Worm (Caenorhabditis elegans) whole organism, young adult: ENCODE results near the gene ttx-3.
A peak's percentile ranks its signal among the peaks of the same experiment; 100 is the strongest.

Experiments
- B0035.1 ChIP-seq: sonication (generic microtip); optimal IDR thresholded peaks from 2 replicates; lab custom pipeline; 2016; ENCODE audit warnings: missing genetic modification characterization, mild to moderate bottlenecking, missing compliant biosample characterization, missing genotype, missing genetic modification reagents
- B0261.1 ChIP-seq: sonication (generic microtip); optimal IDR thresholded peaks from 2 replicates; lab custom pipeline; 2016; ENCODE audit warnings: mild to moderate bottlenecking, missing genetic modification characterization, moderate library complexity, missing compliant biosample characterization
- F10E7.11 ChIP-seq: sonication (generic microtip); optimal IDR thresholded peaks from 2 replicates; lab custom pipeline; 2017; ENCODE audit warnings: mild to moderate bottlenecking, missing genetic modification characterization, moderate library complexity, missing compliant biosample characterization
- F55B11.4 ChIP-seq: sonication (generic microtip); optimal IDR thresholded peaks from 2 replicates; lab custom pipeline; 2016; ENCODE audit warnings: missing compliant biosample characterization, missing genetic modification characterization, borderline replicate concordance; ENCODE audit not compliant: insufficient read depth
- F57C9.4 ChIP-seq: sonication (generic microtip); optimal IDR thresholded peaks from 2 replicates; lab custom pipeline; 2017; ENCODE audit warnings: mild to moderate bottlenecking, missing genetic modification characterization, missing compliant biosample characterization
- K11D2.4 ChIP-seq: fragments of 200-800 bp; sonication (Bioruptor generic); IDR thresholded peaks from 2 replicates; pipeline ENCODE4 v1.3.6; 2022; ENCODE audit warnings: missing genetic modification reagents, missing genetic modification characterization, missing compliant biosample characterization
- Y79H2A.3 ChIP-seq: fragments of 200-800 bp; sonication (Bioruptor generic); conservative IDR thresholded peaks from 2 replicates; pipeline ENCODE4 v1.3.6; 2022; ENCODE audit warnings: missing genetic modification reagents, missing genetic modification characterization, missing compliant biosample characterization
- ZK185.1 ChIP-seq: sonication (generic microtip); optimal IDR thresholded peaks from 2 replicates; lab custom pipeline; 2016; ENCODE audit warnings: mild to moderate bottlenecking, missing genetic modification characterization, missing compliant biosample characterization; ENCODE audit not compliant: poor library complexity, severe bottlenecking
- akir-1 ChIP-seq: fragments of 200-800 bp; sonication (Bioruptor generic); optimal IDR thresholded peaks from 2 replicates; lab custom pipeline; 2018; ENCODE audit warnings: mild to moderate bottlenecking, missing genetic modification characterization, moderate library complexity, missing compliant biosample characterization
- ama-1 ChIP-seq, 3 experiments: fragments of 150-350 bp in 1 of 3; sonication (generic microtip) in 2 of 3; optimal IDR thresholded peaks; 2 replicates each; lab custom pipeline; 2014 to 2018; ENCODE audit warnings: missing biosample characterization in 2 of 3, missing genetic modification characterization in 2 of 3, missing genetic modification reagents in 2 of 3
- attf-5 ChIP-seq: fragments of 200-800 bp; sonication (Bioruptor generic); optimal IDR thresholded peaks from 2 replicates; lab custom pipeline; 2018; ENCODE audit warnings: mild to moderate bottlenecking, missing genetic modification characterization, missing compliant biosample characterization
- bed-2 ChIP-seq: fragments of 200-800 bp; sonication (Bioruptor generic); IDR thresholded peaks from 2 replicates; pipeline ENCODE4 v1.3.6; 2022; ENCODE audit warnings: missing genetic modification reagents, missing genetic modification characterization, missing compliant biosample characterization
- ccch-3 ChIP-seq: fragments of 200-800 bp; sonication (Bioruptor generic); optimal IDR thresholded peaks from 2 replicates; lab custom pipeline; 2018; ENCODE audit warnings: mild to moderate bottlenecking, missing genetic modification characterization, missing compliant biosample characterization
- cebp-1 ChIP-seq, 2 experiments: fragments of 200-800 bp in 1 of 2; sonication (Bioruptor generic) in 1 of 2; sonication (generic microtip) in 1 of 2; IDR thresholded peaks in 1 of 2; optimal IDR thresholded peaks in 1 of 2; 2 replicates each; pipeline versions ENCODE4 v1.3.6 to Lab custom; 2017 to 2022; ENCODE audit warnings: missing compliant biosample characterization in 2 of 2, missing genetic modification characterization in 2 of 2, mild to moderate bottlenecking in 1 of 2, missing genetic modification reagents in 1 of 2, moderate library complexity in 1 of 2
- ceh-100 ChIP-seq: fragments of 200-800 bp; sonication (Bioruptor generic); IDR thresholded peaks from 2 replicates; pipeline ENCODE4 v1.3.6; 2022; ENCODE audit warnings: missing genetic modification reagents, missing genetic modification characterization, missing compliant biosample characterization
- ceh-91 ChIP-seq: fragments of 200-800 bp; sonication (Bioruptor generic); IDR thresholded peaks from 2 replicates; pipeline ENCODE4 v1.3.6; 2022; ENCODE audit warnings: missing genetic modification reagents, missing genetic modification characterization, missing compliant biosample characterization
- chd-7 ChIP-seq: sonication (generic microtip); optimal IDR thresholded peaks from 2 replicates; lab custom pipeline; 2016; ENCODE audit warnings: mild to moderate bottlenecking, missing genetic modification characterization, moderate library complexity, missing compliant biosample characterization
- die-1 ChIP-seq: sonication (generic microtip); optimal IDR thresholded peaks from 2 replicates; lab custom pipeline; 2016; ENCODE audit warnings: missing genotype, mild to moderate bottlenecking, missing genetic modification characterization, missing compliant biosample characterization
- egl-18 ChIP-seq: fragments of 200-800 bp; sonication (Bioruptor generic); IDR thresholded peaks from 2 replicates; pipeline ENCODE4 v1.3.6; 2022; ENCODE audit warnings: missing genetic modification reagents, missing genetic modification characterization, missing compliant biosample characterization
- egl-44 ChIP-seq: fragments of 200-800 bp; sonication (Bioruptor generic); IDR thresholded peaks from 2 replicates; pipeline ENCODE4 v1.3.6; 2022; ENCODE audit warnings: missing genetic modification reagents, missing genetic modification characterization, missing compliant biosample characterization
- ekl-4 ChIP-seq: fragments of 200-800 bp; sonication (Bioruptor generic); IDR thresholded peaks from 2 replicates; pipeline ENCODE4 v1.3.6; 2022; ENCODE audit warnings: missing genetic modification reagents, missing genetic modification characterization, missing compliant biosample characterization
- fkh-3 ChIP-seq: sonication (generic microtip); optimal IDR thresholded peaks from 2 replicates; lab custom pipeline; 2016; ENCODE audit warnings: mild to moderate bottlenecking, missing genetic modification characterization, missing compliant biosample characterization
- hmg-1.2 ChIP-seq: fragments of 200-800 bp; sonication (Bioruptor generic); IDR thresholded peaks from 2 replicates; pipeline ENCODE4 v1.3.6; 2022; ENCODE audit warnings: missing genetic modification reagents, missing genetic modification characterization, missing compliant biosample characterization
- hrde-1 ChIP-seq: sonication (generic microtip); optimal IDR thresholded peaks from 2 replicates; lab custom pipeline; 2016; ENCODE audit warnings: missing genetic modification characterization, mild to moderate bottlenecking, missing compliant biosample characterization, moderate library complexity, missing genotype, missing genetic modification reagents, borderline replicate concordance
- lag-1 ChIP-seq: fragments of 200-800 bp; sonication (Bioruptor generic); IDR thresholded peaks from 2 replicates; pipeline ENCODE4 v1.3.6; 2022; ENCODE audit warnings: missing genetic modification reagents, missing genetic modification characterization, missing compliant biosample characterization
- let-526 ChIP-seq: fragments of 200-800 bp; sonication (Bioruptor generic); IDR thresholded peaks from 2 replicates; pipeline ENCODE4 v1.3.6; 2022; ENCODE audit warnings: missing genetic modification reagents, missing genetic modification characterization, missing compliant biosample characterization
- lin-26 ChIP-seq: fragments of 200-800 bp; sonication (Bioruptor generic); IDR thresholded peaks from 2 replicates; pipeline ENCODE4 v1.3.6; 2022; ENCODE audit warnings: missing genetic modification reagents, missing genetic modification characterization, missing compliant biosample characterization
- lin-35 ChIP-seq, 3 experiments: fragments of 150-350 bp in 2 of 3; sonication (generic microtip) in 1 of 3; optimal IDR thresholded peaks; 2 replicates each; lab custom pipeline; 2014 to 2018; ENCODE audit warnings: missing biosample characterization in 3 of 3, missing genetic modification characterization in 3 of 3, missing genetic modification reagents in 3 of 3
- lir-1 ChIP-seq: fragments of 200-800 bp; sonication (Bioruptor generic); conservative IDR thresholded peaks from 2 replicates; pipeline ENCODE4 v1.3.6; 2022; ENCODE audit warnings: missing genetic modification reagents, missing genetic modification characterization, missing compliant biosample characterization
- lsl-1 ChIP-seq: fragments of 200-800 bp; sonication (Bioruptor generic); optimal IDR thresholded peaks from 2 replicates; lab custom pipeline; 2018; ENCODE audit warnings: mild to moderate bottlenecking, missing genetic modification characterization, moderate library complexity, missing compliant biosample characterization
- lsy-27 ChIP-seq: sonication (generic microtip); optimal IDR thresholded peaks from 2 replicates; lab custom pipeline; 2017; ENCODE audit warnings: missing genetic modification characterization, mild to moderate bottlenecking, missing compliant biosample characterization, antibody characterized with exemption, missing genotype, borderline replicate concordance; ENCODE audit not compliant: insufficient read depth
- madf-10 ChIP-seq: sonication (generic microtip); optimal IDR thresholded peaks from 2 replicates; lab custom pipeline; 2016; ENCODE audit warnings: mild to moderate bottlenecking, missing genetic modification characterization, missing compliant biosample characterization
- nfya-1 ChIP-seq: sonication (generic microtip); optimal IDR thresholded peaks from 2 replicates; lab custom pipeline; 2017; ENCODE audit warnings: antibody characterized with exemption, missing compliant biosample characterization, missing genetic modification characterization, borderline replicate concordance; ENCODE audit not compliant: insufficient read depth
- pbrm-1 ChIP-seq: fragments of 200-800 bp; sonication (Bioruptor generic); IDR thresholded peaks from 2 replicates; pipeline ENCODE4 v1.3.6; 2022; ENCODE audit warnings: missing genetic modification reagents, missing genetic modification characterization, missing compliant biosample characterization
- rcor-1 ChIP-seq: fragments of 200-800 bp; sonication (Bioruptor generic); IDR thresholded peaks from 2 replicates; pipeline ENCODE4 v1.3.6; 2022; ENCODE audit warnings: missing genetic modification reagents, missing genetic modification characterization, missing compliant biosample characterization
- repo-1 ChIP-seq: sonication (generic microtip); optimal IDR thresholded peaks from 2 replicates; lab custom pipeline; 2017; ENCODE audit warnings: mild to moderate bottlenecking, missing genetic modification characterization, missing compliant biosample characterization
- sea-2 ChIP-seq: fragments of 200-800 bp; sonication (Bioruptor generic); IDR thresholded peaks from 2 replicates; pipeline ENCODE4 v1.3.6; 2022; ENCODE audit warnings: missing genetic modification characterization, missing compliant biosample characterization
- snpc-1.3 ChIP-seq: sonication (generic microtip); optimal IDR thresholded peaks from 2 replicates; lab custom pipeline; 2017; ENCODE audit warnings: missing genetic modification characterization, mild to moderate bottlenecking, missing compliant biosample characterization, antibody characterized with exemption, moderate library complexity, missing genotype, missing genetic modification reagents; ENCODE audit not compliant: insufficient read depth
- snpc-3.4 ChIP-seq: sonication (generic microtip); optimal IDR thresholded peaks from 2 replicates; lab custom pipeline; 2017; ENCODE audit warnings: missing genetic modification characterization, mild to moderate bottlenecking, missing compliant biosample characterization, antibody characterized with exemption, moderate library complexity, missing genotype, missing genetic modification reagents
- tlf-1 ChIP-seq: fragments of 200-800 bp; sonication (Bioruptor generic); optimal IDR thresholded peaks from 2 replicates; lab custom pipeline; 2018; ENCODE audit warnings: mild to moderate bottlenecking, missing genetic modification characterization, missing compliant biosample characterization
- zim-3 ChIP-seq: sonication (generic microtip); optimal IDR thresholded peaks from 2 replicates; lab custom pipeline; 2017; ENCODE audit warnings: mild to moderate bottlenecking, missing genetic modification characterization, moderate library complexity, missing compliant biosample characterization
- ztf-18 ChIP-seq: sonication (generic microtip); optimal IDR thresholded peaks from 2 replicates; lab custom pipeline; 2016; ENCODE audit warnings: missing genotype, mild to moderate bottlenecking, missing genetic modification characterization, missing compliant biosample characterization
- ztf-25 ChIP-seq: fragments of 200-800 bp; sonication (Bioruptor generic); IDR thresholded peaks from 2 replicates; pipeline ENCODE4 v1.3.6; 2022; ENCODE audit warnings: missing genetic modification reagents, missing genetic modification characterization, missing compliant biosample characterization
- ztf-3 ChIP-seq: fragments of 200-800 bp; sonication (Bioruptor generic); optimal IDR thresholded peaks from 2 replicates; lab custom pipeline; 2018; ENCODE audit warnings: mild to moderate bottlenecking, missing genetic modification characterization, missing compliant biosample characterization
- ztf-6 ChIP-seq: fragments of 200-800 bp; sonication (Bioruptor generic); IDR thresholded peaks from 2 replicates; pipeline ENCODE4 v1.3.6; 2022; ENCODE audit warnings: missing genetic modification reagents, missing genetic modification characterization, missing compliant biosample characterization

ttx-3 gene

ce11 chrX:11757666-11758065 lies 11.5 kb downstream of the ttx-3 start (continued):
- peak; percentile 57 for TF ChIP-seq hrde-1 (tag; lab: Kevin White, UChicago)
- peak; percentile 80 for TF ChIP-seq hmg-1.2 (GFP tag; lab: Robert Waterston, UW)
- TF ChIP-seq B0035.1: peak; percentile 63
- peak; percentile 61; the same call in 1 of the 2 replicates for TF ChIP-seq let-526
- peak; percentile 53; the same call in 1 of the 2 replicates for TF ChIP-seq cebp-1 (GFP tag; IDR thresholded peaks at IDR 0.05; lab: Robert Waterston, UW)
- no peak for TF ChIP-seq cebp-1 (tag; optimal IDR thresholded peaks at IDR 0.05; lab: Kevin White, UChicago)
- no peak for TF ChIP-seq snpc-1.3 (tag; lab: Kevin White, UChicago)
- TF ChIP-seq ztf-3 (GFP tag; lab: Kevin White, UChicago): peak; percentile 31
- TF ChIP-seq ceh-100 (GFP tag; lab: Robert Waterston, UW): peak; percentile 63
- peak; percentile 76 for TF ChIP-seq ztf-18
- peak; percentile 70; the same call in 1 of the 2 replicates for TF ChIP-seq ztf-6
- TF ChIP-seq akir-1 (GFP tag; lab: Kevin White, UChicago): no peak
- peak; percentile 87 for TF ChIP-seq madf-10 (tag; lab: Kevin White, UChicago)
- TF ChIP-seq lin-26 (GFP tag; lab: Robert Waterston, UW): peak; percentile 98
- peak; percentile 56 for TF ChIP-seq repo-1 (tag; lab: Kevin White, UChicago)
- TF ChIP-seq ekl-4 (GFP tag; lab: Robert Waterston, UW): peak; percentile 67; the same call in 1 of the 2 replicates
- peak; percentile 80 for TF ChIP-seq egl-44 (GFP tag; lab: Robert Waterston, UW)
- TF ChIP-seq fkh-3 (tag; lab: Kevin White, UChicago): peak; percentile 58
- TF ChIP-seq zim-3 (tag; lab: Kevin White, UChicago): no peak
- TF ChIP-seq die-1: peak; percentile 94
- peak; percentile 44 for TF ChIP-seq F10E7.11 (tag; lab: Kevin White, UChicago)
- peak; percentile 87 for TF ChIP-seq rcor-1 (GFP tag; lab: Robert Waterston, UW)
- TF ChIP-seq lsl-1 (GFP tag; lab: Kevin White, UChicago): no peak
- peak; percentile 97 for TF ChIP-seq B0261.1 (tag; lab: Kevin White, UChicago)
- TF ChIP-seq pbrm-1 (GFP tag; lab: Robert Waterston, UW): peak; percentile 96
- no peak for TF ChIP-seq F57C9.4 (tag; lab: Kevin White, UChicago)
- TF ChIP-seq egl-18 (GFP tag; lab: Robert Waterston, UW): 0 out of 2 replicates have a peak, but pooled peaks have one; percentile 42
- TF ChIP-seq ZK185.1: peak; percentile 75
- peak; percentile 62; the same call in 1 of the 2 replicates for TF ChIP-seq sea-2
- TF ChIP-seq lir-1 (GFP tag; lab: Robert Waterston, UW): no peak
- peak; percentile 72 for TF ChIP-seq attf-5 (GFP tag; lab: Kevin White, UChicago)
- TF ChIP-seq F55B11.4 (tag; lab: Kevin White, UChicago): no peak
- no peak for TF ChIP-seq lsy-27 (tag; lab: Kevin White, UChicago)
- 0 out of 2 replicates have a peak, but pooled peaks have one; percentile 59 for TF ChIP-seq Y79H2A.3 (GFP tag; lab: Robert Waterston, UW)
- peak; percentile 77 for TF ChIP-seq snpc-3.4 (tag; lab: Kevin White, UChicago)
- TF ChIP-seq ceh-91 (GFP tag; lab: Robert Waterston, UW): no peak
- peak; percentile 58; the same call in 1 of the 2 replicates for TF ChIP-seq bed-2
- TF ChIP-seq tlf-1 (GFP tag; lab: Kevin White, UChicago): peak; percentile 60
- TF ChIP-seq K11D2.4 (GFP tag; lab: Robert Waterston, UW): peak; percentile 77
- peak; percentile 92 for TF ChIP-seq ztf-25
- TF ChIP-seq ama-1 (optimal IDR thresholded peaks at IDR 0.05; lab: Kevin White, UChicago): no peak
- peak in 1 of 2 experiments; percentile 81 for TF ChIP-seq ama-1 (GFP tag; optimal IDR thresholded peaks at IDR 0.05; lab: Kevin White, UChicago)
- TF ChIP-seq nfya-1 (tag; lab: Kevin White, UChicago): no peak
- no peak for TF ChIP-seq lag-1 (GFP tag; lab: Robert Waterston, UW)
- no peak for TF ChIP-seq ccch-3 (GFP tag; lab: Kevin White, UChicago)
- TF ChIP-seq chd-7: peak; percentile 81
- peak in 1 of 3 experiments; percentile 58 for TF ChIP-seq lin-35 (GFP tag; optimal IDR thresholded peaks at IDR 0.05; lab: Kevin White, UChicago)
